Worm (Caenorhabditis elegans) whole organism, mixed stage, embryonic: ENCODE measurements around the gene B0302.5.

Experiments
- ces-1 ChIP-seq: fragments of 150-350 bp; optimal IDR thresholded peaks from 2 replicates; lab custom pipeline; 2014; ENCODE audit warnings: missing biosample characterization, missing genetic modification reagents, missing genetic modification characterization
- elt-1 ChIP-seq: sonication (generic microtip); optimal IDR thresholded peaks from 2 replicates; lab custom pipeline; 2017; ENCODE audit warnings: missing genetic modification characterization, mild to moderate bottlenecking, missing compliant biosample characterization, antibody characterized with exemption, moderate library complexity, borderline replicate concordance; ENCODE audit not compliant: insufficient read depth
- nhr-76 ChIP-seq: sonication (generic microtip); optimal IDR thresholded peaks from 2 replicates; lab custom pipeline; 2017; ENCODE audit warnings: missing biosample characterization, missing genetic modification characterization
- pha-4 ChIP-seq: fragments of 150-350 bp; optimal IDR thresholded peaks from 2 replicates; lab custom pipeline; 2018; ENCODE audit warnings: missing biosample characterization, missing genetic modification reagents, missing genetic modification characterization
- ztf-11 ChIP-seq: fragments of 150-350 bp; optimal IDR thresholded peaks from 2 replicates; lab custom pipeline; 2014; ENCODE audit warnings: missing biosample characterization, missing genetic modification characterization

DNA sequence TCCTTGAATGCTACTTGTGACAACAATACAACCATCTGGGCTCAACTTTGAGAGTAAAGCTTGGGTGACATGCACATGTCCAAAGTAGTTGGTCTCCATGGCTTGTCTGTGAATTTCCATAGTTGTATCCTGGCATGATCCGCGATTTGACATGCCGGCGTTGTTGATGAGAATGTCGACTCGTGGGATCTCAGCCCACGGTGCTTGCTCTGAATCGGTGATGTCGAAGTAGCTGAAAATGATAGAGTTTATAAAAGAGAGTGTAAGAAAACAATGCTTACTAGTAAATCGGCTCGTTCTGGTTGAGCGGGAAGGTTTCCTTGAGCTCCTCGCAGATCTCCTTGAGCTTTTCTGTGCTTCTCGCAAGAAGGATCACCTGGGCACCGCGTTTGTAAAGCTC, 40.1 kb upstream of the B0302.5 start:
- TF ChIP-seq ces-1 (no peak), elt-1 (tag; lab: Kevin White, UChicago) (no peak), ztf-11 (no peak), pha-4 (tag; lab: Kevin White, UChicago) (no peak), nhr-76 (tag; lab: Kevin White, UChicago) (no peak)
